Worm (Caenorhabditis elegans): ENCODE measurements around the gene ncs-5.

ce11 chrV:18838799-18839354 lies 19.3 kb downstream of the ncs-5 start, which contains the start of gene nhr-65:
- no peak for TF ChIP-seq ztf-22 (GFP tag; optimal IDR thresholded peaks at IDR 0.05)
- TF ChIP-seq Y79H2A.3 (GFP tag; conservative IDR thresholded peaks at IDR 0.05) = no peak

Data from whole organism, young adult.